Fruit fly (Drosophila melanogaster) whole organism, pupa: Measurements from ENCODE around the gene CG31178.

Experiments
- CG13204 ChIP-seq: fragments of 200-800 bp; sonication (Bioruptor generic); optimal IDR thresholded peaks from 2 replicates; lab custom pipeline; 2018; ENCODE audit warnings: missing biosample characterization, mild to moderate bottlenecking, missing genetic modification characterization, moderate library complexity
- CG15710 ChIP-seq: fragments of 200-800 bp; sonication (Bioruptor generic); optimal IDR thresholded peaks from 2 replicates; lab custom pipeline; 2018; ENCODE audit warnings: missing biosample characterization, mild to moderate bottlenecking, missing genetic modification characterization, moderate library complexity
- CG34367 ChIP-seq: fragments of 200-800 bp; sonication (Bioruptor generic); optimal IDR thresholded peaks from 2 replicates; lab custom pipeline; 2018; ENCODE audit warnings: missing biosample characterization, mild to moderate bottlenecking, missing genetic modification characterization
- CG4496 ChIP-seq: fragments of 200-800 bp; sonication (Bioruptor generic); IDR thresholded peaks from 3 replicates; pipeline ENCODE4 v1.3.6; 2022; ENCODE audit warnings: missing biosample characterization, missing genetic modification characterization
- CG8159 ChIP-seq: fragments of 200-800 bp; sonication (Bioruptor generic); optimal IDR thresholded peaks from 3 replicates; lab custom pipeline; 2018; ENCODE audit warnings: missing biosample characterization, mild to moderate bottlenecking, missing genetic modification characterization, moderate library complexity
- D1 ChIP-seq: fragments of 200-800 bp; sonication (Bioruptor generic); optimal IDR thresholded peaks from 2 replicates; lab custom pipeline; 2018; ENCODE audit warnings: missing biosample characterization, mild to moderate bottlenecking, missing genetic modification characterization, moderate library complexity
- EcR ChIP-seq: fragments of 200-800 bp; sonication (Bioruptor generic); optimal IDR thresholded peaks from 3 replicates; lab custom pipeline; 2019; ENCODE audit warnings: missing biosample characterization, missing genetic modification characterization, mild to moderate bottlenecking, moderate library complexity, missing genetic modification reagents
- Ets98B ChIP-seq: fragments of 200-800 bp; sonication (Bioruptor generic); IDR thresholded peaks from 2 replicates; pipeline ENCODE4 v1.3.6; 2022; ENCODE audit warnings: missing biosample characterization, missing genetic modification characterization
- Pif1A ChIP-seq: fragments of 200-800 bp; sonication (Bioruptor generic); optimal IDR thresholded peaks from 3 replicates; lab custom pipeline; 2016; ENCODE audit warnings: missing biosample characterization, missing genetic modification characterization
- Pif1B ChIP-seq: fragments of 200-800 bp; sonication (Bioruptor generic); optimal IDR thresholded peaks from 3 replicates; lab custom pipeline; 2016; ENCODE audit warnings: missing biosample characterization, missing genetic modification characterization
- Snoo ChIP-seq: fragments of 200-800 bp; sonication (Bioruptor generic); optimal IDR thresholded peaks from 3 replicates; lab custom pipeline; 2017; ENCODE audit warnings: missing biosample characterization, mild to moderate bottlenecking, missing genetic modification characterization, inconsistent platforms
- rn ChIP-seq: fragments of 200-800 bp; sonication (Bioruptor generic); IDR thresholded peaks from 2 replicates; pipeline ENCODE4 v1.3.6; 2022; ENCODE audit warnings: missing biosample characterization, missing genetic modification characterization

DNA sequence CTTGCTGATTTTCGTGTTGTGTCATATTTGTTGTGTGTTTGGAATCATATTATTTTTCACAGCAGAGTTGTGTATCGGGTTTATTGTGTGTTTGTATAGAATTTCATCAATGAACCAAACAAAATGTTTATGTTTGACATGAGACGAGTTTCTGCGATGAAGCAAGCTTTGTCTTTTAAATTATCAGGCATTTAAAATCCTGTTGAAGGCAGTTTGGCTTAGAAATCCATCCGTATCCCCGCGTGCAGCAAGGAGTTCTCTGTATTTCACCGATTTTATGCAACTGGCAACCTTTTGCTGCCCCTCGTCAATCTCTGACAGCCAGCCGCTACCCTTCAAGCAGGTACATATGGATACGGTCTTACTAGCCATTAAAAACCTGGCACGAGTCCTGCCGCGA is 5.7 kb upstream of the CG31178 start, which contains the start of the genes CG6569 and Cby:
- TF ChIP-seq CG34367 (tag; lab: Kevin White, UChicago) (no peak), Pif1B (GFP tag; lab: Kevin White, UChicago) (no peak), rn (GFP tag; lab: Robert Waterston, UW) (no peak), EcR (GFP tag; lab: Kevin White, UChicago) (no peak), CG13204 (no peak), CG8159 (tag; lab: Kevin White, UChicago) (no peak), D1 (tag; lab: Kevin White, UChicago) (no peak), CG15710 (no peak), Snoo (tag; lab: Kevin White, UChicago) (no peak), Pif1A (GFP tag; lab: Kevin White, UChicago) (no peak), CG4496 (GFP tag; lab: Robert Waterston, UW) (no peak), Ets98B (GFP tag; lab: Robert Waterston, UW) (no peak)
